Worm (Caenorhabditis elegans) whole organism, midembryonic: ENCODE measurements around the gene F47F2.3.

Source experiments
- T22C8.4 ChIP-seq: fragments of 200-800 bp; sonication (Bioruptor generic); IDR thresholded peaks from 2 replicates; pipeline ENCODE4 v1.3.6; 2022; ENCODE audit warnings: missing genetic modification characterization, missing compliant biosample characterization
- cog-1 ChIP-seq: sonication (generic microtip); optimal IDR thresholded peaks from 2 replicates; lab custom pipeline; 2016; ENCODE audit warnings: missing genetic modification characterization, missing compliant biosample characterization
- flt-1 ChIP-seq: fragments of 200-800 bp; sonication (Bioruptor generic); IDR thresholded peaks from 2 replicates; pipeline ENCODE4 v1.3.6; 2022; ENCODE audit warnings: missing genetic modification characterization, missing compliant biosample characterization
- klf-2 ChIP-seq: fragments of 200-800 bp; sonication (Bioruptor generic); conservative IDR thresholded peaks from 2 replicates; pipeline ENCODE4 v1.3.6; 2022; ENCODE audit warnings: missing genetic modification reagents, missing genetic modification characterization, missing compliant biosample characterization
- med-1 ChIP-seq: sonication (generic microtip); optimal IDR thresholded peaks from 2 replicates; lab custom pipeline; 2017; ENCODE audit warnings: missing genetic modification characterization, mild to moderate bottlenecking, missing compliant biosample characterization, antibody characterized with exemption, missing genetic modification reagents; ENCODE audit not compliant: insufficient read depth
- ref-1 ChIP-seq: fragments of 200-800 bp; sonication (Bioruptor generic); conservative IDR thresholded peaks from 2 replicates; pipeline ENCODE4 v1.3.6; 2022; ENCODE audit warnings: missing genetic modification reagents, missing genetic modification characterization, missing compliant biosample characterization
- tab-1 ChIP-seq: fragments of 200-800 bp; sonication (Bioruptor generic); IDR thresholded peaks from 2 replicates; pipeline ENCODE4 v1.3.6; 2022; ENCODE audit warnings: missing genetic modification characterization, missing compliant biosample characterization
- ztf-23 ChIP-seq: fragments of 200-800 bp; sonication (Bioruptor generic); IDR thresholded peaks from 2 replicates; pipeline ENCODE4 v1.3.6; 2022; ENCODE audit warnings: missing genetic modification reagents, missing genetic modification characterization, missing compliant biosample characterization
- ztf-29 ChIP-seq: fragments of 200-800 bp; sonication (Bioruptor generic); IDR thresholded peaks from 2 replicates; pipeline ENCODE4 v1.3.6; 2022; ENCODE audit warnings: missing genetic modification reagents, missing genetic modification characterization, missing compliant biosample characterization

The F47F2.3 gene

DNA sequence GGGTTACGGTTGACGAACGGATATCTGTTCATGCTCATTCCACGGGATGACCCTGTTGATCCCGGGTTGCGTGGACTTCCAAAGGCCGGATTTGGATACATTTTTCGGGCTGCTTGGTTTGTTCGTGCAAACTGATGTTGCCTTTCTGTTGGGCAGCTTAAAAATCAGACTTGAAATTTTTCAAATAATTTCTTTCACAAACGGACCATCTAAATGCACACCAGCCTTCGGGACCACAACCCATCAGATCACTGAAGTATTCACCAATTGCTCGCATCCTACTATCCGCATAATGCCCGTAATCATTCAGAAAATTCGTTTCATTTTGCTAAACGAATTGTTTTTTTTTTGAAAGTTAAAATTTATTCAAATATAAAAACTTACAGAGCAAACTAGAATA, at the start of gene F47F2.3:
Gene F47F2.3, minus strand, starts transcription at position 101 of the 400 bp plus-strand sequence.
- TF ChIP-seq ztf-29 (GFP tag; lab: Robert Waterston, UW) (no peak), ref-1 (GFP tag; lab: Robert Waterston, UW) (no peak), med-1 (no peak), flt-1 (GFP tag; lab: Robert Waterston, UW) (no peak), T22C8.4 (GFP tag; lab: Robert Waterston, UW) (no peak), klf-2 (GFP tag; lab: Robert Waterston, UW) (no peak), ztf-23 (GFP tag; lab: Robert Waterston, UW) (no peak), cog-1 (tag; lab: Kevin White, UChicago) (no peak), tab-1 (GFP tag; lab: Robert Waterston, UW) (no peak)

DNA sequence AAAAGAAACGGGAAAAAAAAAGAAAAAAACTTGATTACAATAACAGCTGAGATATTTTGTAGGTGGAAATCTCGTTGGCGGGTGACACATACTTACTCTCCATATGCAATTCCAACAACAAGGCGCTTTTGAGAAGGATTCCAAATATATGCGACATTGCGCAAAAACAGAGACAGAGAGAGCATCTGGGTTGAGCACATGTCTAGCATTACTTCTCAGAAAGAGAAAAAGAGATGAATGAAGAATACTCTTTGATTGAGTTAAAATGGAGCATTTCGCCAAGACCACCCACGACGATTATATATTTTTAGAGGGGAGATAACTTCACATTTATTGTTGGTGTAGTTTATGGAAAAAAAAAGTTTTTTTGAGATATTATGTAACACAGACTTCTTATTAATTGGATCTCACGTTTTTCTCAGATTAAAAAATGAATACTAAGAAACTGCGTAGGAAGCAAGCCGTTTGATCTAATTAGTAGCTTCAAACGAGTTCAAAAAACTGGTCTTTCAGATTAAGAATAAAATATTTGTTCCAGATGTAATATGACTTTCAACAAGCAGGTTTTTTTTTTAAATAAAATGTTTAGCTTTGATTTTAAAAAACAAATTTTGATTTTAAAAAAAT, 49.6 kb upstream of the F47F2.3 start:
- TF ChIP-seq klf-2 (GFP tag; lab: Robert Waterston, UW) (no peak), cog-1 (tag; lab: Kevin White, UChicago) (no peak), med-1 (no peak), tab-1 (GFP tag; lab: Robert Waterston, UW) (no peak), T22C8.4 (GFP tag; lab: Robert Waterston, UW) (no peak), ref-1 (GFP tag; lab: Robert Waterston, UW) (no peak), ztf-29 (GFP tag; lab: Robert Waterston, UW) (no peak), flt-1 (GFP tag; lab: Robert Waterston, UW) (no peak), ztf-23 (GFP tag; lab: Robert Waterston, UW) (no peak)

- TF ChIP-seq klf-2 (GFP tag; lab: Robert Waterston, UW) (no peak), flt-1 (GFP tag; lab: Robert Waterston, UW) (no peak), ztf-23 (GFP tag; lab: Robert Waterston, UW) (no peak), tab-1 (GFP tag; lab: Robert Waterston, UW) (no peak), cog-1 (tag; lab: Kevin White, UChicago) (no peak), med-1 (no peak), ref-1 (GFP tag; lab: Robert Waterston, UW) (no peak), T22C8.4 (GFP tag; lab: Robert Waterston, UW) (no peak), ztf-29 (GFP tag; lab: Robert Waterston, UW) (no peak)
These were observed 48.6 kb upstream of the F47F2.3 start for ce11 chrX:3944073-3944472.

- TF ChIP-seq ztf-29 (GFP tag; lab: Robert Waterston, UW) (no peak), flt-1 (GFP tag; lab: Robert Waterston, UW) (no peak), cog-1 (tag; lab: Kevin White, UChicago) (no peak), tab-1 (GFP tag; lab: Robert Waterston, UW) (no peak), ref-1 (GFP tag; lab: Robert Waterston, UW) (no peak), klf-2 (GFP tag; lab: Robert Waterston, UW) (no peak), ztf-23 (GFP tag; lab: Robert Waterston, UW) (no peak), T22C8.4 (GFP tag; lab: Robert Waterston, UW) (no peak), med-1 (no peak)
These were observed 47.7 kb upstream of the F47F2.3 start, which contains the start of gene ptp-4A2 for ce11 chrX:3943213-3943612. ptp-4A2 (minus strand) TSS chrX:3943313.

- TF ChIP-seq flt-1 (GFP tag; lab: Robert Waterston, UW) = no peak
- no peak for TF ChIP-seq ztf-29 (GFP tag; lab: Robert Waterston, UW)
These were observed 46.8 kb upstream of the F47F2.3 start, which contains the start of gene T19D2.13 for ce11 chrX:3942267-3942666. T19D2.13 (minus strand) TSS chrX:3942367.

- TF ChIP-seq ref-1 (GFP tag; lab: Robert Waterston, UW) (no peak), cog-1 (tag; lab: Kevin White, UChicago) (no peak), klf-2 (GFP tag; lab: Robert Waterston, UW) (no peak), tab-1 (GFP tag; lab: Robert Waterston, UW) (no peak), ztf-23 (GFP tag; lab: Robert Waterston, UW) (no peak)
These were observed 43.5 kb upstream of the F47F2.3 start, which contains the start of gene T19D2.3 for ce11 chrX:3938950-3939349. T19D2.3 (plus strand) TSS chrX:3939250.

DNA sequence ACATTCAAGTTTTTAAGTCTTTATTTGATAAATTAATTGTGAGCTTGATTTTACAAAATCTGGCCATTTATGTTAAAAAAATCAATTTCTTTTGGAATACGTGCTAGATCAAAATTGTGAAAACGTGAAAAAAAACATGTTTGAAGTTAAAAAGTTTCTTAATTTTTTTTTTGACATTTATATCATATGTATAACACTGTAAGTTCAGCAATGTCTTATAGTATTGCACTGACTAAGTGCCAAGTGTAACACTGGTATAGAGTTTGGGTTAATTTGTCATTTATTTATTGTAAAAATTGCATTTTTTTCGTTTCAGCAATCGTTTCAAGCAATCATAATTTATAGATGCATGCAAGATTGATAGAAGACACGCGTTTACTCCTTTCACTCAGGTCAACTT, 42.4 kb upstream of the F47F2.3 start:
- TF ChIP-seq med-1 (no peak), cog-1 (tag; lab: Kevin White, UChicago) (no peak), ztf-23 (GFP tag; lab: Robert Waterston, UW) (no peak), flt-1 (GFP tag; lab: Robert Waterston, UW) (no peak), ref-1 (GFP tag; lab: Robert Waterston, UW) (no peak), klf-2 (GFP tag; lab: Robert Waterston, UW) (no peak)

- no peak for TF ChIP-seq flt-1 (GFP tag; lab: Robert Waterston, UW)
- TF ChIP-seq ztf-29 (GFP tag; lab: Robert Waterston, UW) = no peak
These were observed 42.0 kb upstream of the F47F2.3 start for ce11 chrX:3937483-3937882.

- TF ChIP-seq klf-2 (GFP tag; lab: Robert Waterston, UW) (no peak), ztf-29 (GFP tag; lab: Robert Waterston, UW) (no peak), flt-1 (GFP tag; lab: Robert Waterston, UW) (no peak), tab-1 (GFP tag; lab: Robert Waterston, UW) (no peak), T22C8.4 (GFP tag; lab: Robert Waterston, UW) (no peak), med-1 (no peak), ztf-23 (GFP tag; lab: Robert Waterston, UW) (no peak), cog-1 (tag; lab: Kevin White, UChicago) (no peak), ref-1 (GFP tag; lab: Robert Waterston, UW) (no peak)
These were observed 37.2 kb upstream of the F47F2.3 start for ce11 chrX:3932694-3933093.

DNA sequence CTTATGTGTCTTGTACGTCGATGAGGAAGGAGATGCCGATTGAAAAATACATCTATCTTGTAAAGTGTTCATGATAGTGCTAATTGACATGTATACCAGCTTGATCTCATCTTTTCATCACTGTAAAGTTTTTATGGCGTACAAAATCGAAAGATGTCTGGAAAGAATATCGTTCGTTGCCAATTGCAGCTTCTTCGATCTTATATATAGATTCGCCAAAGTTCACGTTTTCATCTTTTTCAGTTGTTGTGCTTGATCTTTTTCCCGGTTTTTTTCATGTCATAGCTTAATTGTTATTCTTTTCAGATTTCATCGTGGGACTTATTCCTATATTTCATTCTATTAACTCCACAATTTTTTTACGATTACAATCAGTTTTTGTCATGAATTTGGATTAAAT, 35.9 kb upstream of the F47F2.3 start, which contains the start of gene adt-3:
Gene adt-3, plus strand, starts transcription at position 301 of the 400 bp plus-strand sequence.
- TF ChIP-seq med-1 = no peak
- TF ChIP-seq ztf-23 (GFP tag; lab: Robert Waterston, UW) = no peak
- TF ChIP-seq tab-1 (GFP tag; lab: Robert Waterston, UW) = no peak
- TF ChIP-seq flt-1 (GFP tag; lab: Robert Waterston, UW) = no peak
- no peak for TF ChIP-seq cog-1 (tag; lab: Kevin White, UChicago)
- no peak for TF ChIP-seq klf-2 (GFP tag; lab: Robert Waterston, UW)
- no peak for TF ChIP-seq ref-1 (GFP tag; lab: Robert Waterston, UW)
- no peak for TF ChIP-seq T22C8.4 (GFP tag; lab: Robert Waterston, UW)
- TF ChIP-seq ztf-29 (GFP tag; lab: Robert Waterston, UW) = no peak
